Worm (Caenorhabditis elegans) whole organism, early embryonic: ENCODE data around the gene faxc-2.

ENCODE experiments used
- B0310.2 ChIP-seq: sonication (generic microtip); optimal IDR thresholded peaks from 2 replicates; lab custom pipeline; 2016; ENCODE audit warnings: mild to moderate bottlenecking, missing genetic modification characterization, missing compliant biosample characterization
- F13C5.2 ChIP-seq: sonication (generic microtip); optimal IDR thresholded peaks from 2 replicates; lab custom pipeline; 2017; ENCODE audit warnings: mild to moderate bottlenecking, missing genetic modification characterization, inconsistent platforms, missing compliant biosample characterization
- aly-1 ChIP-seq: sonication (generic microtip); optimal IDR thresholded peaks from 2 replicates; lab custom pipeline; 2016; ENCODE audit warnings: missing genetic modification characterization, missing compliant biosample characterization
- ama-1 ChIP-seq: fragments of 150-350 bp; optimal IDR thresholded peaks from 2 replicates; lab custom pipeline; 2014
- ceh-13 ChIP-seq: fragments of 200-800 bp; sonication (Bioruptor generic); optimal IDR thresholded peaks from 2 replicates; lab custom pipeline; 2018; ENCODE audit warnings: mild to moderate bottlenecking, missing genetic modification characterization, missing compliant biosample characterization
- ceh-36 ChIP-seq: sonication (generic microtip); optimal IDR thresholded peaks from 2 replicates; lab custom pipeline; 2016; ENCODE audit warnings: missing genetic modification characterization, inconsistent platforms, missing compliant biosample characterization
- ets-7 ChIP-seq: sonication (generic microtip); optimal IDR thresholded peaks from 2 replicates; lab custom pipeline; 2016; ENCODE audit warnings: missing genotype, missing genetic modification characterization, missing compliant biosample characterization
- flt-1 ChIP-seq: fragments of 200-800 bp; sonication (Bioruptor generic); IDR thresholded peaks from 2 replicates; pipeline ENCODE4 v1.3.6; 2022; ENCODE audit warnings: missing genetic modification characterization, missing compliant biosample characterization
- hmbx-1 ChIP-seq: sonication (generic microtip); optimal IDR thresholded peaks from 2 replicates; lab custom pipeline; 2016; ENCODE audit warnings: mild to moderate bottlenecking, missing genetic modification characterization, missing compliant biosample characterization
- hmg-4 ChIP-seq: fragments of 200-800 bp; sonication (Bioruptor generic); optimal IDR thresholded peaks from 2 replicates; lab custom pipeline; 2018; ENCODE audit warnings: mild to moderate bottlenecking, missing genetic modification characterization, missing compliant biosample characterization
- hnd-1 ChIP-seq: sonication (generic microtip); optimal IDR thresholded peaks from 2 replicates; lab custom pipeline; 2016; ENCODE audit warnings: missing genetic modification characterization, missing compliant biosample characterization
- pes-1 ChIP-seq: fragments of 200-800 bp; sonication (Bioruptor generic); IDR thresholded peaks from 2 replicates; pipeline ENCODE4 v1.3.6; 2022; ENCODE audit warnings: missing genetic modification reagents, missing genetic modification characterization, missing compliant biosample characterization
- scrt-1 ChIP-seq: fragments of 200-800 bp; sonication (Bioruptor generic); IDR thresholded peaks from 2 replicates; pipeline ENCODE4 v1.3.6; 2022; ENCODE audit warnings: missing genetic modification characterization, missing compliant biosample characterization
- sea-1 ChIP-seq: fragments of 200-800 bp; sonication (Bioruptor generic); conservative IDR thresholded peaks from 2 replicates; pipeline ENCODE4 v1.3.6; 2022; ENCODE audit warnings: missing genetic modification characterization, missing compliant biosample characterization
- tbx-11 ChIP-seq: fragments of 200-800 bp; sonication (Bioruptor generic); IDR thresholded peaks from 2 replicates; pipeline ENCODE4 v1.3.6; 2022; ENCODE audit warnings: missing genetic modification characterization, missing compliant biosample characterization
- tbx-37 ChIP-seq: fragments of 200-800 bp; sonication (Bioruptor generic); conservative IDR thresholded peaks from 2 replicates; pipeline ENCODE4 v1.3.6; 2022; ENCODE audit warnings: missing genetic modification reagents, missing genetic modification characterization, missing compliant biosample characterization
- tra-4 ChIP-seq: sonication (generic microtip); optimal IDR thresholded peaks from 2 replicates; lab custom pipeline; 2017; ENCODE audit warnings: missing genetic modification characterization, missing compliant biosample characterization

faxc-2 gene

DNA sequence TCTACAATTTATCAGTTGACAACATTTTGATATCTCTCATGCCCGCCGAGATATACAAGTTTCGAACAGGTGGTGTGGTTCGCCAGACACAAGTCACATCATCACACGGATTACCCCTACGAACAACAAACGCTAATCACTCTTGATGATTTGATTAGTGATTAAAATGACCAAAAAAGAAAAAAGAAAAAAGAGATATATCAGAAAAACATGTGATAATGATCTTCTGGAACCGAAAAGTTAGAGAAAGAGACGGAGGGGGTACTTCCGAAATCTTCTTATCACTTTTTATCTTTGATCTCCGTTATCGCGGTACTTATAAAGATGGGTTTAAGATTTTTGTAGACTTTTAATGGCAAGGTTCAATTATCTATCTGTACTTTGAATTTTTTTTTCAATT is 16.2 kb upstream of the faxc-2 start:
- TF ChIP-seq F13C5.2 (tag; lab: Kevin White, UChicago) (no peak), ets-7 (no peak), sea-1 (GFP tag; lab: Robert Waterston, UW) (no peak), hnd-1 (tag; lab: Kevin White, UChicago) (no peak), ceh-36 (tag; lab: Kevin White, UChicago) (no peak), scrt-1 (no peak), tbx-37 (GFP tag; lab: Robert Waterston, UW) (no peak), aly-1 (tag; lab: Kevin White, UChicago) (no peak)

ce11 chrII:13293502-13293901 is 15.6 kb upstream of the faxc-2 start:
- no peak for TF ChIP-seq scrt-1
- peak; percentile 7 for TF ChIP-seq ceh-36 (tag; lab: Kevin White, UChicago)

ce11 chrII:13297283-13297682 is 11.8 kb upstream of the faxc-2 start:
- TF ChIP-seq flt-1 (GFP tag; lab: Robert Waterston, UW) (no peak), B0310.2 (no peak), ceh-36 (tag; lab: Kevin White, UChicago) (no peak), tbx-11 (GFP tag; lab: Robert Waterston, UW) (no peak), hmbx-1 (no peak)

DNA sequence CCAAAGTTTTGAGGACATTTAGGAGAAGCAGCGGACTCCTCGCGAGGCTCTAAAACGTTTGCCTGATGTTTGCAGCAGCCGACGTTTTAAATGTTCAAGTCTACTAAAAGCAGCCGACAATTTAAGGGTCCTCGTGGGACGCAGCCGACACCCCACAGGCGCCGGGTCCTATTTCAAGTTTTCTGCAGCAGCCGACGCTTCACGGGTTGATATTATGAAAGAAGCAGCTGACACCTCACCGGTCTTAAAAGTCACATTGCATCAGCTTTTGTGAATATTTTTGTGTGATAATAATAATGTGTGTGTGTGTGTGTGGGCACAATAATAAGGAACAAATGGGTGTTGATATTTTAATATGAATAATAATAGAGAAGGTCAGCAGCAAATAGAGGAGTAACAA is 11.2 kb upstream of the faxc-2 start:
- TF ChIP-seq ets-7 = no peak
- TF ChIP-seq scrt-1 = no peak
- no peak for TF ChIP-seq hnd-1 (tag; lab: Kevin White, UChicago)
- TF ChIP-seq sea-1 (GFP tag; lab: Robert Waterston, UW) = no peak

- TF ChIP-seq tbx-11 (GFP tag; lab: Robert Waterston, UW) (no peak), aly-1 (tag; lab: Kevin White, UChicago) (no peak), B0310.2 (no peak), hnd-1 (tag; lab: Kevin White, UChicago) (no peak), sea-1 (GFP tag; lab: Robert Waterston, UW) (no peak), hmg-4 (GFP tag; lab: Kevin White, UChicago) (no peak), scrt-1 (no peak), hmbx-1 (no peak), tbx-37 (GFP tag; lab: Robert Waterston, UW) (no peak), tra-4 (tag; lab: Kevin White, UChicago) (no peak), ceh-13 (GFP tag; lab: Kevin White, UChicago) (no peak), F13C5.2 (tag; lab: Kevin White, UChicago) (no peak), ceh-36 (tag; lab: Kevin White, UChicago) (no peak), pes-1 (GFP tag; lab: Robert Waterston, UW) (no peak)
These were observed 10.6 kb upstream of the faxc-2 start for ce11 chrII:13298534-13298933.

DNA sequence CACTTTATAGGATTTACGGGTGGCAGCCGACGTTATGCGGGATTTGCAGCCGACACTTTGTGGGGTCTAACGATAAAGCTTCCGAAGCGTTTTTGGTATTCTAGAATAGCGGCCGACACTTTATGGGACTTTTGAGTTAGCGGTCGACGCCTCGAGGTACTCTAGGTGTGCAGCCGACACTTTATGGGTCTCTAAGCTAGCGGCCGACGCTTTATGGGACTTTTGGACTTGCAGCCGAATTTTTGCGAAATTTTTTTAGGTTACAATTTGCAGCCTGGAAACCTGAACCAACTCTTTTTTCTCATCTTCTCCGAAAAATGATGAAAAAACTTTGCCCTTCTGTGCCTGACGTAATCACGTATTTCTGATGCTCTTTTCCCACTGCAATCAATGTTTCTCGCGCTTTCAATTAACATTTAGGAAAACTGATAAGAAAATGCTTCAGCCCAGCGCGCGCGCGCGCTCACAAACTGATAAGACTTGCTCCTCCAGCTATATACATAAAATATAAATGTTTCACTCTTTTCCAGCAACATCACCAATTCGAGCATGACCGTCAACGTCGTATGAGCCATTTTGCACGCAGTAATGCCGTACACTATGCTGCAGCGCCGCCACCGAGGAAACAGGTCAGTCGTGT is 9.8 kb upstream of the faxc-2 start:
- TF ChIP-seq aly-1 (tag; lab: Kevin White, UChicago) (no peak), hnd-1 (tag; lab: Kevin White, UChicago) (no peak), tbx-37 (GFP tag; lab: Robert Waterston, UW) (no peak), hmbx-1 (no peak), hmg-4 (GFP tag; lab: Kevin White, UChicago) (no peak), ceh-36 (tag; lab: Kevin White, UChicago) (no peak), scrt-1 (no peak)

ce11 chrII:13300590-13300989 is 8.5 kb upstream of the faxc-2 start:
- no peak for TF ChIP-seq aly-1 (tag; lab: Kevin White, UChicago)

ce11 chrII:13304339-13304938 is 4.7 kb upstream of the faxc-2 start:
- no peak for TF ChIP-seq B0310.2
- no peak for TF ChIP-seq flt-1 (GFP tag; lab: Robert Waterston, UW)
- no peak for TF ChIP-seq tbx-11 (GFP tag; lab: Robert Waterston, UW)
- TF ChIP-seq ama-1 (lab: Kevin White, UChicago) = no peak
- no peak for TF ChIP-seq hmbx-1
- no peak for TF ChIP-seq ets-7
- no peak for TF ChIP-seq aly-1 (tag; lab: Kevin White, UChicago)
- no peak for TF ChIP-seq tbx-37 (GFP tag; lab: Robert Waterston, UW)
- TF ChIP-seq tra-4 (tag; lab: Kevin White, UChicago) = no peak

DNA sequence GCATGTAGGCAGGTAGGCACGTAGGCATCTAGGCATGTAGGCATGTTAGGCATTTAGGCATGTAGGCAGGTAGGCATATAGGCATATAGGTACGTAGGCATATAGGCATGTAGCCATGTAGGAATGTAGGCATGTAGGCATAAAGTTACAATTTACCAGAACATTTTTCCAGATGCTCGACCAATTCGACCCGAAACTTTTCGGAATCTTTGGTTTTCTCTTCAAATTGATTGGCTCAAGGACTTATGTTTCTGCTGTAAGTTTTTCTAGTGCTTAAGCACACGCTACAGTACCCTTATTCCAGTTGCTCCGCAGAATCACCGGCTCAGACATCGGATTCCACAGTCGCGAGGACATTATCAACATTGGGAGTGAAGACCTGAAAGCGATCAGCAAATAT is 1.1 kb downstream of the faxc-2 start:
- TF ChIP-seq ceh-13 (GFP tag; lab: Kevin White, UChicago) (no peak), sea-1 (GFP tag; lab: Robert Waterston, UW) (no peak), aly-1 (tag; lab: Kevin White, UChicago) (no peak), tbx-11 (GFP tag; lab: Robert Waterston, UW) (no peak), hnd-1 (tag; lab: Kevin White, UChicago) (no peak), flt-1 (GFP tag; lab: Robert Waterston, UW) (no peak), tbx-37 (GFP tag; lab: Robert Waterston, UW) (no peak), ets-7 (no peak), F13C5.2 (tag; lab: Kevin White, UChicago) (no peak), pes-1 (GFP tag; lab: Robert Waterston, UW) (no peak)
